Fruit fly (Drosophila melanogaster): ENCODE data around the gene Nepl9.
A peak's percentile ranks its signal among the peaks of the same experiment; 100 is the strongest.

The Nepl9 gene

dm6 chr2L:16796104-16796645, 40.9 kb downstream of the Nepl9 start, which contains the start of gene Ugt37E1:
Gene Ugt37E1 (plus strand): TSS chr2L:16796595.
- TF ChIP-seq woc (GFP tag; optimal IDR thresholded peaks at IDR 0.05) (no peak), Abd-B (GFP tag; optimal IDR thresholded peaks at IDR 0.05) (no peak)

- no peak for TF ChIP-seq sv (GFP tag; optimal IDR thresholded peaks at IDR 0.05)
Observed at dm6 chr2L:16793970-16794369, 43.1 kb downstream of the Nepl9 start, which contains the start of gene Ugt37C2. Gene Ugt37C2 (plus strand): TSS chr2L:16794211.

dm6 chr2L:16791345-16791744, 45.7 kb downstream of the Nepl9 start, which contains the start of gene CG17928:
Gene CG17928 (plus strand): TSS chr2L:16791568.
- peak; percentile 70 for TF ChIP-seq Dif (GFP tag; optimal IDR thresholded peaks at IDR 0.05; ENCODE audit: partially characterized antibody)
- peak in 1 of 2 experiments; percentile 28 for TF ChIP-seq dl (GFP tag; optimal IDR thresholded peaks at IDR 0.05; ENCODE audit: insufficient read depth in 1 of 2, partially characterized antibody in 2 of 2)
- TF ChIP-seq Abd-B (GFP tag; optimal IDR thresholded peaks at IDR 0.05) = no peak

- no peak for TF ChIP-seq lola (GFP tag; optimal IDR thresholded peaks at IDR 0.05)
- peak; percentile 21 for TF ChIP-seq br (GFP tag; optimal IDR thresholded peaks at IDR 0.05)
Observed at dm6 chr2L:16790671-16791270, 46.3 kb downstream of the Nepl9 start, which contains the start of gene Cyt-b5-r. Gene Cyt-b5-r (minus strand): TSS chr2L:16790721.

- TF ChIP-seq Vsx2 (GFP tag; optimal IDR thresholded peaks at IDR 0.05; ENCODE audit: partially characterized antibody) = no peak
- TF ChIP-seq sage (GFP tag; optimal IDR thresholded peaks at IDR 0.05) = no peak
- no peak for TF ChIP-seq CG32264 (GFP tag; optimal IDR thresholded peaks at IDR 0.05)
- TF ChIP-seq tai (GFP tag; optimal IDR thresholded peaks at IDR 0.05) = no peak
- TF ChIP-seq sv (GFP tag; optimal IDR thresholded peaks at IDR 0.05) = no peak
- no peak for TF ChIP-seq pan (optimal IDR thresholded peaks at IDR 0.05)
- TF ChIP-seq Mio (GFP tag; optimal IDR thresholded peaks at IDR 0.05) = no peak
- no peak for TF ChIP-seq dmrt93B (GFP tag; optimal IDR thresholded peaks at IDR 0.05)
- TF ChIP-seq foxo (GFP tag; optimal IDR thresholded peaks at IDR 0.05) = no peak
- TF ChIP-seq brk (GFP tag; optimal IDR thresholded peaks at IDR 0.05) = no peak
- TF ChIP-seq br (GFP tag; optimal IDR thresholded peaks at IDR 0.05) = no peak
- no peak for TF ChIP-seq psq (GFP tag; optimal IDR thresholded peaks at IDR 0.05)
Observed at dm6 chr2L:16789880-16790279, 47.2 kb downstream of the Nepl9 start.

- TF ChIP-seq OdsH (GFP tag; optimal IDR thresholded peaks at IDR 0.05) (no peak), rgr (GFP tag; optimal IDR thresholded peaks at IDR 0.05) (no peak), woc (GFP tag; optimal IDR thresholded peaks at IDR 0.05) (no peak), CG32264 (GFP tag; optimal IDR thresholded peaks at IDR 0.05) (no peak), Hnf4 (GFP tag; optimal IDR thresholded peaks at IDR 0.05) (no peak), sage (GFP tag; optimal IDR thresholded peaks at IDR 0.05) (no peak), h (GFP tag; optimal IDR thresholded peaks at IDR 0.05) (no peak), Dif (GFP tag; optimal IDR thresholded peaks at IDR 0.05; ENCODE audit: partially characterized antibody) (no peak), CrebA (GFP tag; optimal IDR thresholded peaks at IDR 0.05; ENCODE audit: borderline replicate concordance) (no peak), Myc (optimal IDR thresholded peaks at IDR 0.05) (no peak)
Observed at dm6 chr2L:16788885-16789284, 48.2 kb downstream of the Nepl9 start.

- TF ChIP-seq brk (GFP tag; optimal IDR thresholded peaks at IDR 0.05) (no peak), OdsH (GFP tag; optimal IDR thresholded peaks at IDR 0.05) (no peak), woc (GFP tag; optimal IDR thresholded peaks at IDR 0.05) (no peak), usp (GFP tag; optimal IDR thresholded peaks at IDR 0.05) (no peak), h (GFP tag; optimal IDR thresholded peaks at IDR 0.05) (no peak), Myc (optimal IDR thresholded peaks at IDR 0.05) (no peak), Abd-B (GFP tag; optimal IDR thresholded peaks at IDR 0.05) (no peak), tai (GFP tag; optimal IDR thresholded peaks at IDR 0.05) (no peak), CrebA (GFP tag; optimal IDR thresholded peaks at IDR 0.05; ENCODE audit: borderline replicate concordance) (no peak)
Observed at dm6 chr2L:16787548-16787947, 49.5 kb downstream of the Nepl9 start.

All from whole organism, wandering third instar larva.